Fruit fly (Drosophila melanogaster): ENCODE data around the gene CG42394.

The CG42394 gene

DNA sequence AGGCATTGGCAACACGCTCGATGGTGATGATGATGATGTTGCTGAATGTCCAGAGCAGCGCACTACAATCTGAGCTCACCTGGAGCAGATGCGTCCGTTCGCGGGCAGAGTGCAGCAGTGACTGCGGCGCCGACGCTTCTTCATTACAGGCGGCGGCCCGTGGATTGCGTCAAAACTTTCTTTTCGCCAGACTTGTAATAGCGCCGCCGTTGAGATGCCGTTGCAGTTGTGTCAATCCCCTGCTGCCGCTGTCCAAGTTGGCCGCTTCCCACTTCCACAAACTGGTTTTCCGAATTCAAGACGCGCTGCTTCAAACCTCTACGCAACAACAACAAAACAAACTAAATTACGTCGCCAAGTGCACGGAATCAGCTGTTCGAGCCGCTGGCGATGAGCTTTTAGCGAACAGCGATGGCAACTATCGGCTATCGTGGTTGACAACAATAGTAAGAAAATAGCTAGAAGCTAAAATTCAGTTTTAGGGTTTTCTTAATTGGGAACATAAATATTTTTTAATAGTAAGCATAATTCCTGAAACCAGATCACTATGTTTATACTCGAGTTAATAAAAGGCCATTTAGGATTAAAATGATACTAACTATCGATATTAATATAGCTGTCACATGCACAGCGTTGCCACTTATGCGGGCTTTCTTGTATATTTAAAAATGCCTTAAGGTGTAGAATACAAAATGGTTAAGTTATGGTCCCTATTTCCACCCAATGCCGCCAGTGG lies 32.4 kb downstream of the CG42394 start, which contains the start of gene Tpc1 (continued):
- TF ChIP-seq NC2β (GFP tag; optimal IDR thresholded peaks at IDR 0.05): no peak
- TF ChIP-seq mirr (GFP tag; optimal IDR thresholded peaks at IDR 0.05): no peak
- no peak for TF ChIP-seq CG4282 (GFP tag; optimal IDR thresholded peaks at IDR 0.05)
- no peak for TF ChIP-seq CG10209 (GFP tag; optimal IDR thresholded peaks at IDR 0.05)
- TF ChIP-seq sna (GFP tag; IDR thresholded peaks at IDR 0.05; ENCODE audit: partially characterized antibody): peak; percentile 94
- TF ChIP-seq MESR4 (GFP tag; optimal IDR thresholded peaks at IDR 0.05): peak; percentile 52
- no peak for TF ChIP-seq wek (GFP tag; optimal IDR thresholded peaks at IDR 0.05)
- peak; percentile 82; the same call in 1 of the 2 replicates for TF ChIP-seq CG4360 (GFP tag; IDR thresholded peaks at IDR 0.05)
- peak in 1 of 2 experiments; percentile 12 for TF ChIP-seq bsh (GFP tag; optimal IDR thresholded peaks at IDR 0.05)
- TF ChIP-seq h (optimal IDR thresholded peaks at IDR 0.05): no peak
- peak; percentile 29 for TF ChIP-seq sd (tag; optimal IDR thresholded peaks at IDR 0.05)
- TF ChIP-seq NFAT (GFP tag; IDR thresholded peaks at IDR 0.05): peak; percentile 20; the same call in 1 of the 2 replicates
- no peak for TF ChIP-seq CG2199 (GFP tag; IDR thresholded peaks at IDR 0.05)
- no peak; the same call in 1 of the 2 replicates for TF ChIP-seq chm (GFP tag; IDR thresholded peaks at IDR 0.05)
- no peak for TF ChIP-seq Mad (GFP tag; optimal IDR thresholded peaks at IDR 0.05)
- no peak for TF ChIP-seq CG7372 (GFP tag; IDR thresholded peaks at IDR 0.05)
- peak; percentile 10 to 19 for TF ChIP-seq chif (GFP tag; optimal IDR thresholded peaks at IDR 0.05)
- no peak for TF ChIP-seq CG10431 (GFP tag; optimal IDR thresholded peaks at IDR 0.05)
- peak; percentile 36 for TF ChIP-seq HLHmδ (GFP tag; optimal IDR thresholded peaks at IDR 0.05)
- no peak for TF ChIP-seq nerfin-1 (tag; optimal IDR thresholded peaks at IDR 0.05)
- TF ChIP-seq CG6791 (GFP tag; IDR thresholded peaks at IDR 0.05; ENCODE audit: partially characterized antibody): peak; percentile 70
- no peak for TF ChIP-seq CG3726 (GFP tag; IDR thresholded peaks at IDR 0.05)
- no peak for TF ChIP-seq nau (GFP tag; optimal IDR thresholded peaks at IDR 0.05)
- no peak for TF ChIP-seq CG32767 (GFP tag; IDR thresholded peaks at IDR 0.05)
- TF ChIP-seq CG6683 (GFP tag; optimal IDR thresholded peaks at IDR 0.05): no peak
- peak; percentile 85 for TF ChIP-seq inv (GFP tag; IDR thresholded peaks at IDR 0.05; ENCODE audit: partially characterized antibody)
- peak; percentile 16 to 44 for TF ChIP-seq dpn (GFP tag; optimal IDR thresholded peaks at IDR 0.05)
- no peak for TF ChIP-seq Max (GFP tag; optimal IDR thresholded peaks at IDR 0.05)
- TF ChIP-seq Kr (GFP tag; optimal IDR thresholded peaks at IDR 0.05): no peak
- TF ChIP-seq cas (GFP tag; IDR thresholded peaks at IDR 0.05): no peak
- TF ChIP-seq Taf1 (GFP tag; IDR thresholded peaks at IDR 0.05): no peak
- TF ChIP-seq pan (optimal IDR thresholded peaks at IDR 0.05): no peak
- peak in 1 of 2 experiments; percentile 26 for TF ChIP-seq pan (GFP tag; optimal IDR thresholded peaks at IDR 0.05 in 1 of 2, IDR thresholded peaks at IDR 0.05 in 1 of 2)
- TF ChIP-seq knrl (GFP tag; IDR thresholded peaks at IDR 0.05; ENCODE audit: partially characterized antibody): peak; percentile 90
- no peak for TF ChIP-seq CG11085 (GFP tag; IDR thresholded peaks at IDR 0.05)
- no peak for TF ChIP-seq psq (GFP tag; optimal IDR thresholded peaks at IDR 0.05)
- TF ChIP-seq pros (GFP tag; optimal IDR thresholded peaks at IDR 0.05): peak; percentile 90
- no peak for TF ChIP-seq dati (GFP tag; IDR thresholded peaks at IDR 0.05)
- peak; percentile 9 for TF ChIP-seq CG10543 (GFP tag; optimal IDR thresholded peaks at IDR 0.05)
- no peak for TF ChIP-seq D19B (GFP tag; optimal IDR thresholded peaks at IDR 0.05)
- TF ChIP-seq cwo (GFP tag; optimal IDR thresholded peaks at IDR 0.05): no peak
- no peak for TF ChIP-seq eve (GFP tag; optimal IDR thresholded peaks at IDR 0.05)
- TF ChIP-seq CG30403 (GFP tag; optimal IDR thresholded peaks at IDR 0.05): peak; percentile 57
- no peak for TF ChIP-seq vvl (GFP tag; IDR thresholded peaks at IDR 0.05)
- peak; percentile 94 for TF ChIP-seq CG3995 (GFP tag; optimal IDR thresholded peaks at IDR 0.05)
- TF ChIP-seq odd (GFP tag; optimal IDR thresholded peaks at IDR 0.05): no peak
- no peak for TF ChIP-seq slp2 (GFP tag; optimal IDR thresholded peaks at IDR 0.05)
- no peak for TF ChIP-seq onecut (GFP tag; IDR thresholded peaks at IDR 0.05)
- TF ChIP-seq CG8478 (optimal IDR thresholded peaks at IDR 0.05): no peak
- TF ChIP-seq CG15011 (GFP tag; optimal IDR thresholded peaks at IDR 0.05): no peak

All from whole organism, embryonic.